Fruit fly (Drosophila melanogaster): ENCODE measurements around the gene CG7691.
A peak's percentile ranks its signal among the peaks of the same experiment; 100 is the strongest.

The CG7691 gene

DNA sequence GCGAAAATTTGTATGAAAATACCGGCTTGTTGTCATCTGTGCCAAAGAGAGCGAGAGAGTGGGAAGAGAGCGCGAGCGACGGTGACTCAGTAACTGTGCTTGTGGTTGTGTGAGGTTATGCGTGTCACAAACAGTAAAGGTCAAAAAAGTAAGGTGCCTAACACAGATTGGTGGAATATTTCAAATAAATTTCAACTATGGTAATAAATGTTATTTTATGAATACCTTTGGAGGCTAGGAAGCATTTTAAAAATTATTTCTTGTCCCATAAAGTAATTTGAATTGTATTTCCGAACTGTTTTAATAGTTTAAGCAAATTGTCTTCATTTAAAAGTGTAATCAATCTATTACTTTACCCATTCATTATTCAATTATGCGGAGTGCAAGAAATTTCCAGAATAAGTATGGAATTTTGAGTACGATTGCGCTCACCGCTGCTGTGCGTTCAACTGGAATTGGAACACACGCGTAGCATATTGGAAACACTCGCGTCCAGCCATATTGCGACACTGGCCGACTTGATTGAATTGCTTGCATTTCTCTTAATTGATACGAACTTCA is 14.1 kb downstream of the CG7691 start (continued):
- TF ChIP-seq CG2875 (GFP tag; optimal IDR thresholded peaks at IDR 0.05) (peak; percentile 91), CG12104 (GFP tag; optimal IDR thresholded peaks at IDR 0.05) (peak; percentile 94), Hr78 (GFP tag; optimal IDR thresholded peaks at IDR 0.05) (peak in 1 of 2 experiments; percentile 96), Side (GFP tag; optimal IDR thresholded peaks at IDR 0.05) (peak; percentile 92), tup (GFP tag; optimal IDR thresholded peaks at IDR 0.05) (peak; percentile 73), CG11695 (GFP tag; IDR thresholded peaks at IDR 0.05) (peak; percentile 95), Ets65A (GFP tag) (peak; percentile 95), CG2199 (GFP tag; IDR thresholded peaks at IDR 0.05) (peak; percentile 64; the same call in 1 of the 3 replicates), stwl (tag; optimal IDR thresholded peaks at IDR 0.05) (no peak), Nf-YC (tag; optimal IDR thresholded peaks at IDR 0.05) (peak; percentile 84), ERR (GFP tag; optimal IDR thresholded peaks at IDR 0.05) (peak; percentile 90), HmgZ (tag; optimal IDR thresholded peaks at IDR 0.05) (peak; percentile 93), CG3407 (GFP tag; optimal IDR thresholded peaks at IDR 0.05) (peak; percentile 83), CG5245 (GFP tag; optimal IDR thresholded peaks at IDR 0.05) (peak; percentile 82), CG1602 (GFP tag; optimal IDR thresholded peaks at IDR 0.05) (peak; percentile 95), Hr51 (GFP tag; optimal IDR thresholded peaks at IDR 0.05) (peak; percentile 89 to 98), Atf-2 (GFP tag; optimal IDR thresholded peaks at IDR 0.05) (peak; percentile 94), CG11085 (GFP tag; IDR thresholded peaks at IDR 0.05) (peak; percentile 77), Stat92E (GFP tag; optimal IDR thresholded peaks at IDR 0.05) (peak in 1 of 3 experiments; percentile 72), CG13287 (GFP tag; IDR thresholded peaks at IDR 0.05; ENCODE audit: partially characterized antibody) (no peak; the same call in 1 of the 2 replicates), CG11696 (GFP tag; IDR thresholded peaks at IDR 0.05) (peak; percentile 95), fru (optimal IDR thresholded peaks at IDR 0.05) (no peak), Max (GFP tag; optimal IDR thresholded peaks at IDR 0.05) (peak; percentile 89), toy (GFP tag; IDR thresholded peaks at IDR 0.05) (peak; percentile 73; the same call in 1 of the 2 replicates), CG31224 (GFP tag; IDR thresholded peaks at IDR 0.05) (peak; percentile 81), Fer1 (GFP tag; optimal IDR thresholded peaks at IDR 0.05) (peak; percentile 94), YL-1 (GFP tag; optimal IDR thresholded peaks at IDR 0.05) (peak; percentile 87), so (GFP tag; IDR thresholded peaks at IDR 0.05) (peak; percentile 95), CG10654 (GFP tag; optimal IDR thresholded peaks at IDR 0.05) (peak; percentile 85), CG7357 (GFP tag; IDR thresholded peaks at IDR 0.05) (peak; percentile 84), sug (tag; optimal IDR thresholded peaks at IDR 0.05) (peak; percentile 96), CG10321 (GFP tag; IDR thresholded peaks at IDR 0.05) (peak; percentile 64), CG4328 (GFP tag; optimal IDR thresholded peaks at IDR 0.05) (peak; percentile 72), zfh1 (GFP tag; IDR thresholded peaks at IDR 0.05) (peak; percentile 83), unpg (GFP tag; optimal IDR thresholded peaks at IDR 0.05) (peak; percentile 95), Chrac-16 (GFP tag; optimal IDR thresholded peaks at IDR 0.05) (peak; percentile 96), usp (GFP tag; optimal IDR thresholded peaks at IDR 0.05) (no peak), z (GFP tag; IDR thresholded peaks at IDR 0.05) (no peak; the same call in 2 of the 3 replicates), Mes4 (GFP tag; optimal IDR thresholded peaks at IDR 0.05) (peak; percentile 91), NC2β (GFP tag; optimal IDR thresholded peaks at IDR 0.05) (peak; percentile 89), Dip3 (GFP tag; optimal IDR thresholded peaks at IDR 0.05) (peak; percentile 95), CG15073 (GFP tag; optimal IDR thresholded peaks at IDR 0.05) (peak; percentile 98), repo (GFP tag; optimal IDR thresholded peaks at IDR 0.05) (peak; percentile 76), CG42726 (GFP tag; IDR thresholded peaks at IDR 0.05; ENCODE audit: partially characterized antibody) (no peak), CG3838 (GFP tag; optimal IDR thresholded peaks at IDR 0.05) (peak; percentile 86), H15 (GFP tag; IDR thresholded peaks at IDR 0.05) (peak; percentile 80), Hey (tag; optimal IDR thresholded peaks at IDR 0.05) (peak; percentile 56), CG3163 (GFP tag; optimal IDR thresholded peaks at IDR 0.05) (peak; percentile 84), CG14860 (GFP tag; IDR thresholded peaks at IDR 0.05; ENCODE audit: partially characterized antibody) (no peak), CG10366 (GFP tag; IDR thresholded peaks at IDR 0.05) (peak; percentile 85)

All from whole organism, embryonic.